Worm (Caenorhabditis elegans): ENCODE measurements around the gene folt-1.

DNA sequence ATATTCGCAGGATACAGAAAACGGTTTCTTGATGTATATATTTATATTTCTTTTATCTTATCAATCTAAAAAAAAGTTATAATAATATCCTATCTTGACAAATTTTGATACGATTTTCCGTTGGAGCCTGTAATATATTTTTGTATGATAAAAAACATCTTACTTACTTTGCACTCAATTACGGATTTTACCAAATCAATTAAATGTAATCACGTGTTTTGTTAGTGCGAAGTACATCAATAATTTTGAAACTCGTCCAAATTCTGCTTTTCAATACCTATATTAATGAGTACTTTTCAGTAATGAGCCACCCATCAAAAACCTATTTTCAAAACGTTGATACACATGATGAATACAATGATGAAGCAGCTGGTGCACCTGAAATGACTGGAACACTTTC lies 8.1 kb downstream of the folt-1 start, which contains the start of gene T19C4.1:
- TF ChIP-seq snpc-3.4 (tag; optimal IDR thresholded peaks at IDR 0.05) = no peak
- no peak for TF ChIP-seq lin-26 (GFP tag; IDR thresholded peaks at IDR 0.05)
- TF ChIP-seq snpc-4 (GFP tag; optimal IDR thresholded peaks at IDR 0.05) = no peak
- TF ChIP-seq snpc-4 (tag; optimal IDR thresholded peaks at IDR 0.05) = no peak
- TF ChIP-seq snpc-1.1 (tag; optimal IDR thresholded peaks at IDR 0.05; ENCODE audit: insufficient read depth) = no peak
